Worm (Caenorhabditis elegans): ENCODE measurements around the gene fbxa-7.
A peak's percentile ranks its signal among the peaks of the same experiment; 100 is the strongest.

The fbxa-7 gene

DNA sequence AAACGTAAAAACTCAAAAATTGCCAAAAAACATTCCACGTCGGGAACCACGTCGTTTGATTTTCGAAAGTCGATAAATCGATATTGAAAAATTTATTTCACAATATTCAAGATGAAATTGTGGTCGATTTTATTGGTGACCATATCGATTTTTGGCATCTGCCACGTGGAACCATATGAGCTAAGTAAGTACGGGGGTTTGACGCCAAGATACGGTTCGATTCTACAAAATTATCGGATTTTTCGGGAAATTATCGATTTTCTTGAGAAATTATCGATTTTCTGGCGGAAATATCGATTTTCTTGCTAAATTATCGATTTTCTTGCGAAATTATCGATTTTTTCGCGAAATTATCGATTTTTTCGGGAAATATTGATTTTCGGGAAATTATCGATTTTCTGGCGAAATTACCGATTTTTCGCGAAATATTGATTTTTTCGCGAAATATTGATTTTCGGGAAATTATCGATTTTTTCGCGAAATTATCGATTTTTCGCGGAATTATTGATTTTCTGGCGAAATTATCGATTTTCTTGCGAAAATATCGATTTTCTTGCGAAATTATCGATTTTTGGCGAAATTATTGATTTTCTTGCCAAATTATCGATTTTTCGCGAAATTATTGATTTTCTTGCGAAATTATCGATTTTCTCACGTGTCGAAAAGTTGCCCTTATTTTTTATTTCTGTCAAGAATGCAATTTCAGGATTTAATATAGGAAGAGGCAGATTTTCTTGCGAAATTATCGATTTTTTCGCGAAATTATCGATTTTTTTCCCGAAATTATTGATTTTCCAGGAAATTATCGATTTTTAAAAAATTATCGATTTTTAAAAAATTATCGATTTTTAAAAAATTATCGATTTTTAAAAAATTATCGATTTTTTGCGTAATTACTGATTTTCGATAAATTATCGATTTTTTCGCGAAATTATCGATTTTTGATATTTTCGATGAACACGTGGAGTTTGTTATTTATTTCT lies 31.0 kb upstream of the fbxa-7 start, which contains the start of gene Y54F10BM.3:
Gene Y54F10BM.3, plus strand, starts transcription at position 51 of the 983 bp plus-strand sequence.
- TF ChIP-seq ztf-11 (tag; optimal IDR thresholded peaks at IDR 0.05), result no peak
- TF ChIP-seq sma-9 (GFP tag; optimal IDR thresholded peaks at IDR 0.05), result no peak
- TF ChIP-seq sma-9 (tag; optimal IDR thresholded peaks at IDR 0.05), result no peak
- TF ChIP-seq ceh-82 (tag; optimal IDR thresholded peaks at IDR 0.05), result no peak
- no peak for TF ChIP-seq elt-3 (tag; optimal IDR thresholded peaks at IDR 0.05)
- no peak for TF ChIP-seq ZK546.5 (tag; optimal IDR thresholded peaks at IDR 0.05)
- no peak for TF ChIP-seq unc-62 (GFP tag; optimal IDR thresholded peaks at IDR 0.05)
- TF ChIP-seq ceh-16 (tag; optimal IDR thresholded peaks at IDR 0.05), result no peak
- TF ChIP-seq lin-13 (GFP tag; optimal IDR thresholded peaks at IDR 0.05), result no peak
- no peak for TF ChIP-seq sem-4 (tag; optimal IDR thresholded peaks at IDR 0.05)

DNA sequence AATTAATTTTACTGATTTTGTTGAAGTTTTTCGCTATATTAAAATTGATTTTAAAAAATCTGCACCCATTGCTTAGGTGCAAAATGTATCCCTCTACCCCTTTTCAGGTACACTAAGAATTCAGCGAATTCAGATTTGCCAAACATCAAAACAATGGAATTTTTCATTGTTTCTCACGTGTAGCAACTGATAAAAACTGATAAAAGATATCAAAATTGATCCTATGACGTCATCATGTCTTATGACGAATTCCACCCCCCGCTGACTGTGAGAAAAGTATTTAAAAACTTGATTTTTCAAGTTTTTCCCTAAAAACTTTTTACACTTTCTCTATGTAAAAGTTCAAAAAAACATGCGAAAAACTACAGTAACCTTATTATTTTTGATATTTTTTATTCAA lies 29.3 kb upstream of the fbxa-7 start, which contains the start of gene Y54F10BM.22:
Gene Y54F10BM.22, plus strand, starts transcription at position 331 of the 400 bp plus-strand sequence.
- TF ChIP-seq blmp-1 (tag; optimal IDR thresholded peaks at IDR 0.05; ENCODE audit: insufficient read depth), result no peak
- TF ChIP-seq nhr-23 (tag; optimal IDR thresholded peaks at IDR 0.05), result no peak
- TF ChIP-seq nhr-12 (tag; optimal IDR thresholded peaks at IDR 0.05), result no peak
- TF ChIP-seq sma-3 (GFP tag; optimal IDR thresholded peaks at IDR 0.05), result peak; percentile 59
- TF ChIP-seq nhr-25 (tag; optimal IDR thresholded peaks at IDR 0.05), result peak; percentile 60
- TF ChIP-seq C34F6.9 (tag; optimal IDR thresholded peaks at IDR 0.05), result no peak

DNA sequence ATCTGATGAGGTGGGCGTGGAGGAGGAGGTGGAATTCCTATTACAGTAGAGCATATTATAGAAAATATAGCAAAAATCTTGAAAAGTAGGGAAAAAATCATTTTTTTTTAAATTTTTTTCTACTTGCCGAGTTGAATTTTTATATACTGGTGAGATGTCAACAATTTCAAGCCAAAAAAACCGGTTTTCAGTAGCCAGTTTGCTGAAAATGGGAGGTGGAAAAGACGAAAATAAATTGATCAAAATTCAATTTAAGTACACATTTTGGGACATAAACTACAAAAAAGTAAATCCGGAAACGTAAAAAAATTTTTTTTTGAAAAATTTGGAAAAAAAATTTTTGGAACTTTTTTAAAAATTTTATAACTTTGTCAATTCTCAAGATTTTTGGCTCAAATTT lies 28.2 kb upstream of the fbxa-7 start, which contains the start of gene Y54F10BM.23:
Gene Y54F10BM.23, minus strand, starts transcription at position 101 of the 400 bp plus-strand sequence.
- TF ChIP-seq Y55F3AM.14 (GFP tag; optimal IDR thresholded peaks at IDR 0.05) (no peak), dmd-4 (tag; optimal IDR thresholded peaks at IDR 0.05) (no peak), mdl-1 (tag; optimal IDR thresholded peaks at IDR 0.05) (no peak), unc-55 (GFP tag; optimal IDR thresholded peaks at IDR 0.05) (no peak), gmeb-1 (tag; optimal IDR thresholded peaks at IDR 0.05) (no peak)

DNA sequence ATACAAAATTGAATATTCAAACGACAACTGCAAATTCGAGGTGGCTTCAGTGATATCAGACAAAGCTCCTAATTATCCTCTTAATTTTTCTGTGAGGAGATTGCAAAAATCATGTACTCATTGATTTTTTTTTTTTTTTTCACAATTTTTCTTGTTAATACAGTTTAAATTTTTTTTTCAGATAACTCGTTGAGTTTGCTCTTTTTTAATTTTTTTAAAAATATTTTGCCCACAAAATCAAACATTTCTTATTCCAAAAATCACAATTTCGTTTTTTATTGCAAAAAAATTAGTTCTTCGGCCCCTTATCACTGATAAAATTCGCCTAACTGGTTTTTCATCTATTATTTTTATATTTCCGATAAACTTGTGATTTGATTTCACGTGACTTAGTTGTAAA lies 25.6 kb upstream of the fbxa-7 start, which contains the start of gene Y54F10BM.21:
Gene Y54F10BM.21, plus strand, starts transcription at position 301 of the 400 bp plus-strand sequence.
- TF ChIP-seq Y55F3AM.14 (GFP tag; optimal IDR thresholded peaks at IDR 0.05), result no peak
- no peak for TF ChIP-seq ztf-4 (tag; optimal IDR thresholded peaks at IDR 0.05)
- TF ChIP-seq peb-1 (tag; optimal IDR thresholded peaks at IDR 0.05), result no peak
- TF ChIP-seq lin-11 (tag; optimal IDR thresholded peaks at IDR 0.05), result no peak
- no peak for TF ChIP-seq F13H6.1 (tag; optimal IDR thresholded peaks at IDR 0.05)
- no peak for TF ChIP-seq zag-1 (tag; optimal IDR thresholded peaks at IDR 0.05)
- no peak for TF ChIP-seq nhr-21 (tag; optimal IDR thresholded peaks at IDR 0.05)
- no peak for TF ChIP-seq unc-39 (tag; optimal IDR thresholded peaks at IDR 0.05)
- TF ChIP-seq lin-39 (tag; optimal IDR thresholded peaks at IDR 0.05), result no peak
- TF ChIP-seq mab-5 (tag; optimal IDR thresholded peaks at IDR 0.05), result no peak
- TF ChIP-seq C34F6.9 (tag; optimal IDR thresholded peaks at IDR 0.05), result no peak
- no peak for TF ChIP-seq ceh-16 (tag; optimal IDR thresholded peaks at IDR 0.05)
- no peak for TF ChIP-seq sma-9 (GFP tag; optimal IDR thresholded peaks at IDR 0.05)
- TF ChIP-seq sma-9 (tag; optimal IDR thresholded peaks at IDR 0.05), result no peak
- TF ChIP-seq crh-2 (tag; optimal IDR thresholded peaks at IDR 0.05), result no peak
- no peak for TF ChIP-seq ceh-82 (tag; optimal IDR thresholded peaks at IDR 0.05)
- TF ChIP-seq nhr-6 (tag; optimal IDR thresholded peaks at IDR 0.05), result no peak

DNA sequence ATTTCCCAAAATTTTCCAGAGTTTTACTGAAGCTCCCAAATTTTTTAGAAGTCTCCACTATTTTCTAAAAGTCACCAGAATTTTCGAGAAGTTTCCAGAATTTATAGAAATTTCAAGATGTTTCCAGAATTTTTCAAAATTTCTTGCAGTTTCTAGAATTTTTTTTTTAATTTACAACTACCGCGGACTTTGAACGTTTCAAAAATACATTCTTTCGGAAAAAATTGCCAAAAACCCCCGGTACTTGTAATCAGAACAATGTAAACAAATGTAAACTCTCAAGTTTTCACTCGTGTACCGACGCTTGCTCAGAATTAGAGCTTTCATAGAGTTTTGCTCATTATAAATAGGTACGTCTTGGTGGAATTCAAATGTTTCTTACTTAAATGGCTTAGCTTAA lies 21.5 kb upstream of the fbxa-7 start, which contains the start of gene fbxa-39:
Gene fbxa-39, plus strand, starts transcription at position 301 of the 400 bp plus-strand sequence.
- TF ChIP-seq peb-1 (tag; optimal IDR thresholded peaks at IDR 0.05) (no peak), unc-39 (tag; optimal IDR thresholded peaks at IDR 0.05) (no peak), alr-1 (tag; optimal IDR thresholded peaks at IDR 0.05) (no peak), skn-1 (tag; optimal IDR thresholded peaks at IDR 0.05) (no peak), nhr-21 (tag; optimal IDR thresholded peaks at IDR 0.05) (no peak), ztf-1 (GFP tag; conservative IDR thresholded peaks at IDR 0.05) (no peak), ZK546.5 (tag; optimal IDR thresholded peaks at IDR 0.05) (no peak), ztf-4 (tag; optimal IDR thresholded peaks at IDR 0.05) (no peak), blmp-1 (tag; optimal IDR thresholded peaks at IDR 0.05; ENCODE audit: insufficient read depth) (no peak), snpc-4 (tag; optimal IDR thresholded peaks at IDR 0.05) (no peak), mbf-1 (tag; optimal IDR thresholded peaks at IDR 0.05) (no peak), nhr-237 (tag; optimal IDR thresholded peaks at IDR 0.05) (no peak), nhr-23 (tag; optimal IDR thresholded peaks at IDR 0.05) (no peak), fos-1 (tag; optimal IDR thresholded peaks at IDR 0.05) (no peak), sem-4 (tag; optimal IDR thresholded peaks at IDR 0.05) (no peak), nhr-11 (tag; optimal IDR thresholded peaks at IDR 0.05) (no peak), nhr-25 (tag; optimal IDR thresholded peaks at IDR 0.05) (no peak), crh-2 (tag; optimal IDR thresholded peaks at IDR 0.05) (no peak), aly-2 (tag; optimal IDR thresholded peaks at IDR 0.05) (no peak), nhr-12 (tag; optimal IDR thresholded peaks at IDR 0.05) (no peak)

Measured in whole organism, L2 larva.